Fruit fly (Drosophila melanogaster) whole organism, embryonic: ENCODE measurements around the gene CG4025.
A peak's percentile ranks its signal among the peaks of the same experiment; 100 is the strongest.

Source experiments
- ATbp ChIP-seq: fragments of 200-800 bp; sonication (Bioruptor generic); optimal IDR thresholded peaks from 2 replicates; lab custom pipeline; 2017; ENCODE audit warnings: missing biosample characterization, mild to moderate bottlenecking, missing genetic modification characterization, missing genetic modification reagents
- CG10979 ChIP-seq: fragments of 200-800 bp; sonication (Bioruptor generic); optimal IDR thresholded peaks from 2 replicates; lab custom pipeline; 2018; ENCODE audit warnings: missing biosample characterization, mild to moderate bottlenecking, missing genetic modification characterization, moderate library complexity
- CG11085 ChIP-seq: fragments of 200-800 bp; sonication (Bioruptor generic); IDR thresholded peaks from 2 replicates; pipeline ENCODE4 v1.3.6; 2022; ENCODE audit warnings: missing biosample characterization, missing genetic modification characterization
- CG11247 ChIP-seq: fragments of 200-800 bp; sonication (Bioruptor generic); IDR thresholded peaks from 2 replicates; pipeline ENCODE4 v1.3.6; 2022; ENCODE audit warnings: missing biosample characterization, missing genetic modification characterization
- CG11504 ChIP-seq: fragments of 200-800 bp; sonication (Bioruptor generic); optimal IDR thresholded peaks from 3 replicates; lab custom pipeline; 2019; ENCODE audit warnings: missing biosample characterization, mild to moderate bottlenecking, missing genetic modification characterization, moderate library complexity
- CG12219 ChIP-seq: fragments of 200-800 bp; sonication (Bioruptor generic); optimal IDR thresholded peaks from 3 replicates; lab custom pipeline; 2018; ENCODE audit warnings: missing biosample characterization, mild to moderate bottlenecking, missing genetic modification characterization
- CG12391 ChIP-seq: fragments of 200-800 bp; sonication (Bioruptor generic); optimal IDR thresholded peaks from 3 replicates; lab custom pipeline; 2018; ENCODE audit warnings: missing biosample characterization, mild to moderate bottlenecking, missing genetic modification characterization, moderate library complexity
- CG13424 ChIP-seq: fragments of 200-800 bp; sonication (Bioruptor generic); optimal IDR thresholded peaks from 2 replicates; lab custom pipeline; 2019; ENCODE audit warnings: missing biosample characterization, mild to moderate bottlenecking, missing genetic modification characterization, moderate library complexity
- CG15601 ChIP-seq: fragments of 200-800 bp; sonication (Bioruptor generic); optimal IDR thresholded peaks from 3 replicates; lab custom pipeline; 2019; ENCODE audit warnings: missing biosample characterization, mild to moderate bottlenecking, missing genetic modification characterization, moderate library complexity
- CG16863 ChIP-seq: fragments of 200-800 bp; sonication (Bioruptor generic); optimal IDR thresholded peaks from 3 replicates; lab custom pipeline; 2016; ENCODE audit warnings: missing biosample characterization, missing genetic modification characterization
- CG17361 ChIP-seq: fragments of 200-800 bp; sonication (Bioruptor generic); IDR thresholded peaks from 3 replicates; pipeline ENCODE4 v1.3.6; 2022; ENCODE audit warnings: missing biosample characterization, missing genetic modification characterization
- CG17385 ChIP-seq: fragments of 200-800 bp; sonication (Bioruptor generic); optimal IDR thresholded peaks from 3 replicates; lab custom pipeline; 2018; ENCODE audit warnings: missing biosample characterization, mild to moderate bottlenecking, missing genetic modification characterization
- CG18476 ChIP-seq: fragments of 200-800 bp; sonication (Bioruptor generic); optimal IDR thresholded peaks from 2 replicates; lab custom pipeline; 2016; ENCODE audit warnings: missing biosample characterization, mild to moderate bottlenecking, missing genetic modification characterization
- CG2120 ChIP-seq: fragments of 200-800 bp; sonication (Bioruptor generic); optimal IDR thresholded peaks from 3 replicates; lab custom pipeline; 2016; ENCODE audit warnings: missing biosample characterization, missing genetic modification characterization
- CG30431 ChIP-seq: fragments of 200-800 bp; sonication (Bioruptor generic); optimal IDR thresholded peaks from 2 replicates; lab custom pipeline; 2017; ENCODE audit warnings: missing biosample characterization, missing genetic modification characterization
- CG3163 ChIP-seq: fragments of 200-800 bp; sonication (Bioruptor generic); optimal IDR thresholded peaks from 3 replicates; lab custom pipeline; 2016; ENCODE audit warnings: missing biosample characterization, missing genetic modification characterization
- CG32772 ChIP-seq: fragments of 200-800 bp; sonication (Bioruptor generic); IDR thresholded peaks from 2 replicates; pipeline ENCODE4 v1.3.6; 2022; ENCODE audit warnings: missing biosample characterization, missing genetic modification characterization
- CG4820 ChIP-seq: fragments of 200-800 bp; sonication (Bioruptor generic); optimal IDR thresholded peaks from 3 replicates; lab custom pipeline; 2016; ENCODE audit warnings: missing biosample characterization, missing genetic modification characterization
- CG6689 ChIP-seq: fragments of 200-800 bp; sonication (Bioruptor generic); IDR thresholded peaks from 2 replicates; pipeline ENCODE4 v1.3.6; 2022; ENCODE audit warnings: missing biosample characterization, missing genetic modification characterization
- CG7839 ChIP-seq: fragments of 200-800 bp; sonication (Bioruptor generic); optimal IDR thresholded peaks from 3 replicates; lab custom pipeline; 2018; ENCODE audit warnings: missing biosample characterization, mild to moderate bottlenecking, missing genetic modification characterization, moderate library complexity
- CG8290 ChIP-seq, 3 experiments: fragments of 200-800 bp; sonication (Bioruptor generic); optimal IDR thresholded peaks; 2 replicates each; lab custom pipeline; 2016 to 2019; ENCODE audit warnings: missing biosample characterization in 3 of 3, missing genetic modification characterization in 3 of 3, mild to moderate bottlenecking in 2 of 3, moderate library complexity in 1 of 3
- CG9609 ChIP-seq: fragments of 200-800 bp; sonication (Bioruptor generic); optimal IDR thresholded peaks from 3 replicates; lab custom pipeline; 2016; ENCODE audit warnings: missing biosample characterization, missing genetic modification characterization
- CG9727 ChIP-seq: fragments of 200-800 bp; sonication (Bioruptor generic); optimal IDR thresholded peaks from 3 replicates; lab custom pipeline; 2017; ENCODE audit warnings: missing biosample characterization, mild to moderate bottlenecking, missing genetic modification characterization
- CG9817 ChIP-seq: fragments of 200-800 bp; sonication (Bioruptor generic); optimal IDR thresholded peaks from 2 replicates; lab custom pipeline; 2018; ENCODE audit warnings: missing biosample characterization, mild to moderate bottlenecking, missing genetic modification characterization, moderate library complexity
- Drgx ChIP-seq: fragments of 200-800 bp; sonication (Bioruptor generic); IDR thresholded peaks from 2 replicates; pipeline ENCODE4 v1.3.6; 2022; ENCODE audit warnings: missing biosample characterization, missing genetic modification characterization
- Med ChIP-seq: fragments of 200-800 bp; sonication (Bioruptor generic); peaks from one replicate; lab custom pipeline; 2016; ENCODE audit warnings: missing biosample characterization, missing genetic modification characterization, mild to moderate bottlenecking, inconsistent platforms, moderate library complexity
- Meics ChIP-seq: fragments of 200-800 bp; sonication (Bioruptor generic); optimal IDR thresholded peaks from 2 replicates; lab custom pipeline; 2017; ENCODE audit warnings: missing biosample characterization, mild to moderate bottlenecking, missing genetic modification characterization
- Sin3A ChIP-seq: fragments of >200 bp; optimal IDR thresholded peaks from 2 replicates; lab custom pipeline; 2018
- Stat92E ChIP-seq, 3 experiments: fragments of >200 bp in 2 of 3; fragments of 200-800 bp in 1 of 3; sonication (Bioruptor generic) in 1 of 3; optimal IDR thresholded peaks; 2 replicates each; lab custom pipeline; 2017 to 2019; ENCODE audit warnings: missing biosample characterization in 3 of 3, missing genetic modification characterization in 3 of 3, mild to moderate bottlenecking in 1 of 3, moderate library complexity in 1 of 3
- Trl ChIP-seq, 3 experiments: fragments of >200 bp in 2 of 3; fragments of 200-800 bp in 1 of 3; sonication (Bioruptor generic) in 1 of 3; optimal IDR thresholded peaks; 2 replicates in 1 of 3; 3 replicates in 2 of 3; lab custom pipeline; 2016 to 2017; ENCODE audit warnings: missing biosample characterization in 1 of 3, missing genetic modification characterization in 1 of 3
- Xrp1 ChIP-seq: fragments of 200-800 bp; sonication (Bioruptor generic); IDR thresholded peaks from 2 replicates; pipeline ENCODE4 v1.3.6; 2022; ENCODE audit warnings: missing biosample characterization, missing genetic modification characterization
- az2 ChIP-seq: fragments of 200-800 bp; sonication (Bioruptor generic); optimal IDR thresholded peaks from 3 replicates; lab custom pipeline; 2016; ENCODE audit warnings: missing biosample characterization, missing genetic modification characterization
- chm ChIP-seq: fragments of 200-800 bp; sonication (Bioruptor generic); IDR thresholded peaks from 2 replicates; pipeline ENCODE4 v1.3.6; 2022; ENCODE audit warnings: missing biosample characterization, missing genetic modification characterization
- dpn ChIP-seq, 2 experiments: fragments of 200-800 bp; sonication (Bioruptor generic); optimal IDR thresholded peaks; 3 replicates each; lab custom pipeline; 2016; ENCODE audit warnings: missing biosample characterization in 2 of 2, missing genetic modification characterization in 2 of 2
- esg ChIP-seq: fragments of 200-800 bp; sonication (Bioruptor generic); conservative IDR thresholded peaks from 2 replicates; pipeline ENCODE4 v1.3.6; 2022; ENCODE audit warnings: missing biosample characterization, missing genetic modification characterization
- gcm ChIP-seq: fragments of 200-800 bp; sonication (Bioruptor generic); optimal IDR thresholded peaks from 2 replicates; lab custom pipeline; 2019; ENCODE audit warnings: missing biosample characterization, mild to moderate bottlenecking, missing genetic modification characterization, moderate library complexity
- ken ChIP-seq: fragments of 200-800 bp; sonication (Bioruptor generic); IDR thresholded peaks from 3 replicates; pipeline ENCODE4 v1.3.6; 2022; ENCODE audit warnings: missing biosample characterization, missing genetic modification characterization
- org-1 ChIP-seq: fragments of 200-800 bp; sonication (Bioruptor generic); optimal IDR thresholded peaks from 2 replicates; lab custom pipeline; 2017; ENCODE audit warnings: missing biosample characterization, missing genetic modification characterization
- pan ChIP-seq, 4 experiments: fragments of >200 bp in 3 of 4; fragments of 200-800 bp in 1 of 4; sonication (Bioruptor generic) in 1 of 4; optimal IDR thresholded peaks in 3 of 4; IDR thresholded peaks in 1 of 4; 2 replicates each; pipeline versions ENCODE4 v1.3.6 to Lab custom; 2017 to 2022; ENCODE audit warnings: missing biosample characterization in 2 of 4, missing genetic modification characterization in 2 of 4, mixed read lengths in 1 of 4
- peb ChIP-seq: fragments of 200-800 bp; sonication (Bioruptor generic); IDR thresholded peaks from 2 replicates; pipeline ENCODE4 v1.3.6; 2022; ENCODE audit warnings: missing biosample characterization, missing genetic modification characterization
- phol ChIP-seq: fragments of 200-800 bp; sonication (Bioruptor generic); optimal IDR thresholded peaks from 3 replicates; lab custom pipeline; 2018; ENCODE audit warnings: missing biosample characterization, mild to moderate bottlenecking, missing genetic modification characterization, moderate library complexity
- prd ChIP-seq, 3 experiments: fragments of >200 bp in 2 of 3; fragments of 200-800 bp in 1 of 3; sonication (Bioruptor generic) in 1 of 3; optimal IDR thresholded peaks in 2 of 3; IDR thresholded peaks in 1 of 3; 2 replicates in 2 of 3; 3 replicates in 1 of 3; pipeline versions ENCODE4 v1.3.6 to Lab custom; 2017 to 2022; ENCODE audit warnings: missing biosample characterization in 1 of 3, missing genetic modification characterization in 1 of 3
- ranshi ChIP-seq: fragments of 200-800 bp; sonication (Bioruptor generic); IDR thresholded peaks from 2 replicates; pipeline ENCODE4 v1.3.6; 2022; ENCODE audit warnings: missing biosample characterization, missing genetic modification characterization
- sisA ChIP-seq: fragments of 200-800 bp; sonication (Bioruptor generic); IDR thresholded peaks from 2 replicates; pipeline ENCODE4 v1.3.6; 2022; ENCODE audit warnings: missing biosample characterization, missing genetic modification characterization
- slbo ChIP-seq: fragments of 200-800 bp; sonication (Bioruptor generic); IDR thresholded peaks from 2 replicates; pipeline ENCODE4 v1.3.6; 2022; ENCODE audit warnings: missing biosample characterization, missing genetic modification characterization
- tin ChIP-seq: fragments of 200-800 bp; sonication (Bioruptor generic); optimal IDR thresholded peaks from 3 replicates; lab custom pipeline; 2016; ENCODE audit warnings: missing biosample characterization, missing genetic modification characterization

CG4025 gene

DNA sequence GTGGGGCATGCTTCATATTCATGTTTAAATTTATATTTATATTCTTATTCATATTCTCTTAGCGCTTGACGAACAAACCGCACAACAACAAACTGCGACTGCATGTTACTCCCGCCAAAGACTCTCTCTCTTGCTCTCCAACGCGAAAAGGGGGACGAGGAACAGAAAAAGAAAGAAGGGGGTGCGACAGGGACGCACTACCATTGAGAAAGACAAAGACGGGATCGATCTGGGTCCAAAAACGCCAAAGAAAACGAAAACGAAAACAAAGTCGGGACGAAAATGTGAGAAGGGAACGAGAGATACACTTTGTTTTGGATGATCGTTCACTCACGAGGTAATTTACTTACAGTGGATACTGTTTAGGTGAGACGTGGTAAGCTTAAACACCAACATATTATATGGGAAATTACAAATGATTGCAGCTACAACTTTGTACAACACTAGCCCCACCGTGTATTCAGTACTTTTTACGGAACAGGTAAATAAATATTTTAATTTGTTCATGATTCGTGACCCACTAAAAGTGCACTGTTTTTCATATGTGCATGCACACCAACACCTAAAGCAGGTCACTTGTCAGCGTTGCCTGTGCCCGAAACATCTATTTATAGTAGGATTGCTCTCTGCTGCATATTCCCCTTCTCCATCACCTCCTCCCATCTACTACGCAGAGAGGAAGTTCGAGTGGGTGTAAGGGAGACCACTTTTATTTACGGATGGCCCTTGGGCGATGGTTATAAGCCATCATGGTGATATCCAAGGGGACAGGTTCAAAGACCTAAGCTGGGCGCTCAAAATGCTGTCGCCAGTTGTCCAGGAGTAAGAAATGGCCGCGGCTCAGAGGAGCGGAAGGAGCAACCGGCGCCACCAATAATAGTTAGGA lies 45.2 kb downstream of the CG4025 start:
- TF ChIP-seq CG11504 (tag; lab: Kevin White, UChicago) (no peak), CG30431 (peak; percentile 12), CG3163 (GFP tag; lab: Kevin White, UChicago) (peak; percentile 13), ATbp (peak; percentile 28), CG7839 (peak; percentile 53), az2 (GFP tag; lab: Kevin White, UChicago) (peak; percentile 22), CG2120 (peak; percentile 12), Med (peak; percentile 84), org-1 (GFP tag; lab: Kevin White, UChicago) (peak; percentile 11), Drgx (GFP tag; lab: Robert Waterston, UW) (peak; percentile 67), CG11085 (GFP tag; lab: Robert Waterston, UW) (no peak), pan (optimal IDR thresholded peaks at IDR 0.05; lab: Kevin White, UChicago) (no peak), pan (GFP tag; optimal IDR thresholded peaks at IDR 0.05 in 1 of 2, IDR thresholded peaks at IDR 0.05 in 1 of 2) (peak in 1 of 2 experiments; percentile 31), CG9727 (GFP tag; lab: Kevin White, UChicago) (peak; percentile 37), sisA (peak; percentile 47; the same call in 1 of the 2 replicates), CG11247 (GFP tag; lab: Robert Waterston, UW) (no peak), CG9817 (tag; lab: Kevin White, UChicago) (peak; percentile 10), CG8290 (GFP tag; optimal IDR thresholded peaks at IDR 0.05; lab: Kevin White, UChicago) (no peak), CG8290 (tag; optimal IDR thresholded peaks at IDR 0.05; lab: Kevin White, UChicago) (peak in 1 of 2 experiments; percentile 7), gcm (GFP tag; lab: Kevin White, UChicago) (peak; percentile 23), CG9609 (GFP tag; lab: Kevin White, UChicago) (peak; percentile 2), slbo (GFP tag; lab: Robert Waterston, UW) (peak; percentile 24; the same call in 1 of the 2 replicates), CG12219 (GFP tag; lab: Kevin White, UChicago) (peak; percentile 35), CG15601 (tag; lab: Kevin White, UChicago) (peak; percentile 36), CG32772 (GFP tag; lab: Robert Waterston, UW) (0 out of 2 replicates have a peak, but pooled peaks have one; percentile 18), Sin3A (lab: Kevin White, UChicago) (no peak), phol (tag; lab: Kevin White, UChicago) (peak; percentile 58), prd (optimal IDR thresholded peaks at IDR 0.05; lab: Kevin White, UChicago) (no peak), prd (GFP tag; IDR thresholded peaks at IDR 0.05; lab: Robert Waterston, UW) (peak; percentile 41; the same call in 2 of the 3 replicates), peb (GFP tag; lab: Robert Waterston, UW) (0 out of 2 replicates have a peak, but pooled peaks have one; percentile 34), tin (GFP tag; lab: Kevin White, UChicago) (peak; percentile 20), CG17361 (GFP tag; lab: Robert Waterston, UW) (peak; percentile 63; the same call in 2 of the 3 replicates), dpn (GFP tag; optimal IDR thresholded peaks at IDR 0.05; lab: Kevin White, UChicago) (peak in 1 of 2 experiments; percentile 48), ken (GFP tag; lab: Robert Waterston, UW) (peak; percentile 51; the same call in 1 of the 3 replicates), Trl (optimal IDR thresholded peaks at IDR 0.05; lab: Kevin White, UChicago) (peak; percentile 31 to 51), Trl (GFP tag; optimal IDR thresholded peaks at IDR 0.05; lab: Kevin White, UChicago) (peak; percentile 31), ranshi (GFP tag; lab: Robert Waterston, UW) (no peak), Xrp1 (GFP tag; lab: Robert Waterston, UW) (peak; percentile 32; the same call in 1 of the 2 replicates), CG4820 (GFP tag; lab: Kevin White, UChicago) (peak; percentile 38), CG13424 (tag; lab: Kevin White, UChicago) (peak; percentile 39), Stat92E (GFP tag; optimal IDR thresholded peaks at IDR 0.05; lab: Kevin White, UChicago) (peak in 1 of 3 experiments; percentile 36), CG6689 (peak; percentile 54), CG12391 (tag; lab: Kevin White, UChicago) (peak; percentile 49), CG16863 (peak; percentile 22), CG18476 (GFP tag; lab: Kevin White, UChicago) (peak; percentile 8), CG17385 (GFP tag; lab: Kevin White, UChicago) (peak; percentile 10), chm (GFP tag; lab: Robert Waterston, UW) (peak; percentile 35; the same call in 1 of the 2 replicates), Meics (peak; percentile 12), esg (0 out of 2 replicates have a peak, but pooled peaks have one; percentile 6), CG10979 (tag; lab: Kevin White, UChicago) (peak; percentile 56)
